Worm (Caenorhabditis elegans): ENCODE data around the gene atg-9.

DNA sequence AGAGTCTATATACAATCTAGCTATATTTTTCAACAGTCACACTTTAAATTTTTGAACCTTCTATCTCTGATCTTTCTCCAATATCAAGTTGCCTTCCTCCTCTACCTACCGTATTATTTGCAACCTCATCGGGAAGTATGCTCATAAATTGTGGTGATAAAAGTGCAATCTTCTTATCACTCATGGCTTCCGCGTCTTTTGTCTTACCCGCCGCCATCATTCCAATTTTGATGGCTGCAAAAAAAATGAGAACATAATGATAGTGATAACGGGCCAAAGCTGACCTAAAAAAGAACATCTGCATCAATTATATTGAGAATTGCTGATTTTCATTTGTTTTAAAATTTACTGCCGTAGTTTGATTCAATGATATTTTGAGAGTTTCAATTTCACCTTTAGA, 27.6 kb downstream of the atg-9 start:
- no peak for TF ChIP-seq ama-1 (optimal IDR thresholded peaks at IDR 0.05)
- no peak for TF ChIP-seq ceh-28 (tag; optimal IDR thresholded peaks at IDR 0.05)
- no peak for TF ChIP-seq pha-4 (tag; optimal IDR thresholded peaks at IDR 0.05)
- no peak for TF ChIP-seq snpc-4 (tag; optimal IDR thresholded peaks at IDR 0.05)
- TF ChIP-seq unc-39 (tag; optimal IDR thresholded peaks at IDR 0.05) = no peak
- TF ChIP-seq nhr-67 (tag; optimal IDR thresholded peaks at IDR 0.05) = no peak
